Worm (Caenorhabditis elegans) whole organism, L4 larva: Measurements from ENCODE around the gene blos-2.
A peak's percentile ranks its signal among the peaks of the same experiment; 100 is the strongest.

ENCODE experiments used
- D1046.2 ChIP-seq: fragments of 200-800 bp; sonication (Bioruptor generic); IDR thresholded peaks from 2 replicates; pipeline ENCODE4 v1.3.6; 2022; ENCODE audit warnings: missing genetic modification characterization, missing compliant biosample characterization
- F10B5.3 ChIP-seq: sonication (generic microtip); optimal IDR thresholded peaks from 2 replicates; lab custom pipeline; 2016; ENCODE audit warnings: mild to moderate bottlenecking, missing genetic modification characterization, missing compliant biosample characterization
- F49E8.2 ChIP-seq: sonication (generic microtip); optimal IDR thresholded peaks from 2 replicates; lab custom pipeline; 2016; ENCODE audit warnings: missing compliant biosample characterization, mild to moderate bottlenecking, missing genetic modification characterization, borderline replicate concordance
- R02D3.7 ChIP-seq: fragments of 150-350 bp; sonication (generic microtip); optimal IDR thresholded peaks from 3 replicates; lab custom pipeline; 2014; ENCODE audit warnings: missing biosample characterization, missing genetic modification characterization
- Y48G9A.11 ChIP-seq: fragments of 200-800 bp; sonication (Bioruptor generic); IDR thresholded peaks from 2 replicates; pipeline ENCODE4 v1.3.6; 2022; ENCODE audit warnings: missing genetic modification reagents, missing genetic modification characterization, missing compliant biosample characterization
- ZK546.5 ChIP-seq, 2 experiments: sonication (generic microtip); optimal IDR thresholded peaks; 2 replicates each; lab custom pipeline; 2017; ENCODE audit warnings: missing biosample characterization in 2 of 2, missing genetic modification characterization in 2 of 2
- aha-1 ChIP-seq: fragments of 150-350 bp; peaks from one replicate; lab custom pipeline; 2014; ENCODE audit warnings: missing biosample characterization, missing genetic modification characterization
- ama-1 ChIP-seq: fragments of 150-350 bp; optimal IDR thresholded peaks from 2 replicates; lab custom pipeline; 2014; ENCODE audit warnings: inconsistent platforms, mixed read lengths
- arid-1 ChIP-seq: fragments of 200-800 bp; sonication (Bioruptor generic); conservative IDR thresholded peaks from 2 replicates; pipeline ENCODE4 v1.3.6; 2022; ENCODE audit warnings: missing genetic modification reagents, missing genetic modification characterization, missing compliant biosample characterization
- ceh-62 ChIP-seq: sonication (generic microtip); optimal IDR thresholded peaks from 2 replicates; lab custom pipeline; 2017; ENCODE audit warnings: missing biosample characterization, missing genetic modification characterization
- ces-1 ChIP-seq: fragments of 150-350 bp; sonication (generic microtip); optimal IDR thresholded peaks from 4 replicates; lab custom pipeline; 2014; ENCODE audit warnings: missing biosample characterization, missing genetic modification reagents, missing genetic modification characterization
- cey-2 ChIP-seq: sonication (generic microtip); optimal IDR thresholded peaks from 3 replicates; lab custom pipeline; 2017; ENCODE audit warnings: missing genetic modification characterization, mild to moderate bottlenecking, missing compliant biosample characterization, antibody characterized with exemption, borderline replicate concordance; ENCODE audit not compliant: insufficient read depth
- daf-8 ChIP-seq: fragments of 200-800 bp; sonication (Bioruptor generic); IDR thresholded peaks from 2 replicates; pipeline ENCODE4 v1.3.6; 2022; ENCODE audit warnings: missing genetic modification characterization, missing compliant biosample characterization
- dmd-9 ChIP-seq: fragments of 200-800 bp; sonication (Bioruptor generic); IDR thresholded peaks from 2 replicates; pipeline ENCODE4 v1.3.6; 2022; ENCODE audit warnings: missing genetic modification reagents, missing genetic modification characterization, missing compliant biosample characterization
- dpl-1 ChIP-seq: fragments of 150-350 bp; optimal IDR thresholded peaks from 2 replicates; lab custom pipeline; 2014; ENCODE audit warnings: missing biosample characterization, missing genetic modification reagents, missing genetic modification characterization
- dve-1 ChIP-seq: sonication (generic microtip); optimal IDR thresholded peaks from 2 replicates; lab custom pipeline; 2017; ENCODE audit warnings: antibody characterized with exemption, mild to moderate bottlenecking, missing genetic modification characterization, missing compliant biosample characterization; ENCODE audit not compliant: insufficient read depth
- fkh-10 ChIP-seq: fragments of 150-350 bp; optimal IDR thresholded peaks from 2 replicates; lab custom pipeline; 2014; ENCODE audit warnings: missing biosample characterization, missing genetic modification reagents, missing genetic modification characterization
- hlh-11 ChIP-seq: fragments of 200-800 bp; sonication (Bioruptor generic); optimal IDR thresholded peaks from 2 replicates; lab custom pipeline; 2018; ENCODE audit warnings: mild to moderate bottlenecking, missing genetic modification characterization, missing compliant biosample characterization
- hlh-30 ChIP-seq: sonication (generic microtip); optimal IDR thresholded peaks from 2 replicates; lab custom pipeline; 2017; ENCODE audit warnings: antibody characterized with exemption, mild to moderate bottlenecking, missing genetic modification characterization, missing compliant biosample characterization; ENCODE audit not compliant: insufficient read depth
- hmg-1.1 ChIP-seq: fragments of 200-800 bp; sonication (Bioruptor generic); IDR thresholded peaks from 2 replicates; pipeline ENCODE4 v1.3.6; 2022; ENCODE audit warnings: missing genetic modification reagents, missing genetic modification characterization, missing compliant biosample characterization
- lin-1 ChIP-seq: fragments of 200-800 bp; sonication (Bioruptor generic); IDR thresholded peaks from 2 replicates; pipeline ENCODE4 v1.3.6; 2022; ENCODE audit warnings: missing genetic modification reagents, missing genetic modification characterization, missing compliant biosample characterization
- lin-15B ChIP-seq: fragments of 150-350 bp; sonication (generic microtip); optimal IDR thresholded peaks from 3 replicates; lab custom pipeline; 2014; ENCODE audit warnings: missing biosample characterization, missing genetic modification characterization
- lin-38 ChIP-seq: fragments of 200-800 bp; sonication (Bioruptor generic); IDR thresholded peaks from 2 replicates; pipeline ENCODE4 v1.3.6; 2022; ENCODE audit warnings: missing genetic modification reagents, missing genetic modification characterization, missing compliant biosample characterization
- lin-39 ChIP-seq: fragments of 150-350 bp; optimal IDR thresholded peaks from 2 replicates; lab custom pipeline; 2014; ENCODE audit warnings: missing biosample characterization, missing genetic modification reagents, missing genetic modification characterization
- lir-3 ChIP-seq: sonication (generic microtip); optimal IDR thresholded peaks from 2 replicates; lab custom pipeline; 2016; ENCODE audit warnings: mild to moderate bottlenecking, missing genetic modification characterization, missing compliant biosample characterization
- madf-5 ChIP-seq, 2 experiments: fragments of 200-800 bp; sonication (Bioruptor generic); IDR thresholded peaks; 2 replicates each; pipeline ENCODE4 v1.3.6; 2022; ENCODE audit warnings: missing compliant biosample characterization in 2 of 2, missing genetic modification characterization in 2 of 2
- mdt-29 ChIP-seq: fragments of 200-800 bp; sonication (Bioruptor generic); IDR thresholded peaks from 2 replicates; pipeline ENCODE4 v1.3.6; 2022; ENCODE audit warnings: missing genetic modification reagents, missing genetic modification characterization, missing compliant biosample characterization
- mxl-2 ChIP-seq: fragments of 200-800 bp; sonication (Bioruptor generic); conservative IDR thresholded peaks from 2 replicates; pipeline ENCODE4 v1.3.6; 2022; ENCODE audit warnings: missing genetic modification reagents, missing genetic modification characterization, missing compliant biosample characterization
- nhr-10 ChIP-seq: fragments of 150-350 bp; optimal IDR thresholded peaks from 2 replicates; lab custom pipeline; 2014; ENCODE audit warnings: missing biosample characterization, missing genetic modification characterization
- nhr-102 ChIP-seq: sonication (generic microtip); optimal IDR thresholded peaks from 2 replicates; lab custom pipeline; 2016; ENCODE audit warnings: mild to moderate bottlenecking, missing genetic modification characterization, moderate library complexity, missing compliant biosample characterization
- nhr-11 ChIP-seq: fragments of 150-350 bp; optimal IDR thresholded peaks from 2 replicates; lab custom pipeline; 2014; ENCODE audit warnings: missing biosample characterization, missing genetic modification characterization
- nhr-237 ChIP-seq: sonication (generic microtip); optimal IDR thresholded peaks from 2 replicates; lab custom pipeline; 2017; ENCODE audit warnings: missing biosample characterization, missing genetic modification characterization
- nhr-25 ChIP-seq: sonication (generic microtip); optimal IDR thresholded peaks from 2 replicates; lab custom pipeline; 2017; ENCODE audit warnings: missing genetic modification characterization, mild to moderate bottlenecking, missing compliant biosample characterization, antibody characterized with exemption, moderate library complexity, borderline replicate concordance; ENCODE audit not compliant: insufficient read depth
- nhr-28 ChIP-seq: fragments of 150-350 bp; optimal IDR thresholded peaks from 2 replicates; lab custom pipeline; 2014; ENCODE audit warnings: missing biosample characterization, missing genetic modification characterization
- nhr-41 ChIP-seq: fragments of 200-800 bp; sonication (Bioruptor generic); IDR thresholded peaks from 2 replicates; pipeline ENCODE4 v1.3.6; 2022; ENCODE audit warnings: missing genetic modification reagents, missing genetic modification characterization, missing compliant biosample characterization
- nhr-42 ChIP-seq: fragments of 200-800 bp; sonication (Bioruptor generic); IDR thresholded peaks from 2 replicates; pipeline ENCODE4 v1.3.6; 2022; ENCODE audit warnings: missing genetic modification characterization, missing compliant biosample characterization
- nhr-48 ChIP-seq: sonication (generic microtip); optimal IDR thresholded peaks from 2 replicates; lab custom pipeline; 2016; ENCODE audit warnings: mild to moderate bottlenecking, missing genetic modification characterization, missing compliant biosample characterization
- nhr-76 ChIP-seq: fragments of 150-350 bp; optimal IDR thresholded peaks from 2 replicates; lab custom pipeline; 2014; ENCODE audit warnings: missing biosample characterization, missing genetic modification characterization
- nhr-77 ChIP-seq: fragments of 150-350 bp; optimal IDR thresholded peaks from 2 replicates; lab custom pipeline; 2014; ENCODE audit warnings: missing biosample characterization, missing genetic modification characterization
- pqm-1 ChIP-seq: sonication (generic microtip); optimal IDR thresholded peaks from 2 replicates; lab custom pipeline; 2017; ENCODE audit warnings: missing biosample characterization, missing genetic modification characterization
- sdz-12 ChIP-seq: fragments of 200-800 bp; sonication (Bioruptor generic); optimal IDR thresholded peaks from 2 replicates; lab custom pipeline; 2018; ENCODE audit warnings: mild to moderate bottlenecking, missing genetic modification characterization, missing compliant biosample characterization
- snpc-4 ChIP-seq: fragments of 150-350 bp; optimal IDR thresholded peaks from 2 replicates; lab custom pipeline; 2014; ENCODE audit warnings: missing biosample characterization, missing genetic modification characterization
- spr-3 ChIP-seq: fragments of 200-800 bp; sonication (Bioruptor generic); optimal IDR thresholded peaks from 2 replicates; lab custom pipeline; 2018; ENCODE audit warnings: mild to moderate bottlenecking, missing genetic modification characterization, missing compliant biosample characterization
- unc-62 ChIP-seq, 3 experiments: fragments of 150-350 bp in 1 of 3; sonication (generic microtip); optimal IDR thresholded peaks in 2 of 3; peaks in 1 of 3; 1 replicate in 1 of 3; 2 replicates in 2 of 3; lab custom pipeline; 2014 to 2017; ENCODE audit warnings: missing biosample characterization in 3 of 3, missing genetic modification characterization in 3 of 3, missing genetic modification reagents in 3 of 3, missing genotype in 1 of 3
- vab-7 ChIP-seq: fragments of 200-800 bp; sonication (Bioruptor generic); IDR thresholded peaks from 2 replicates; pipeline ENCODE4 v1.3.6; 2022; ENCODE audit warnings: missing genetic modification reagents, missing genetic modification characterization, missing compliant biosample characterization
- zag-1 ChIP-seq: fragments of 150-350 bp; optimal IDR thresholded peaks from 2 replicates; lab custom pipeline; 2014; ENCODE audit warnings: missing biosample characterization, missing genetic modification characterization
- zfp-2 ChIP-seq: sonication (generic microtip); optimal IDR thresholded peaks from 2 replicates; lab custom pipeline; 2016; ENCODE audit warnings: mild to moderate bottlenecking, missing genetic modification characterization, missing compliant biosample characterization
- zfp-3 ChIP-seq: fragments of 200-800 bp; sonication (Bioruptor generic); conservative IDR thresholded peaks from 2 replicates; pipeline ENCODE4 v1.3.6; 2022; ENCODE audit warnings: missing genetic modification reagents, missing genetic modification characterization, missing compliant biosample characterization
- zip-2 ChIP-seq: fragments of 150-350 bp; optimal IDR thresholded peaks from 2 replicates; lab custom pipeline; 2014; ENCODE audit warnings: missing biosample characterization, missing genetic modification characterization
- ztf-11 ChIP-seq: fragments of 150-350 bp; optimal IDR thresholded peaks from 2 replicates; lab custom pipeline; 2014; ENCODE audit warnings: missing biosample characterization, missing genetic modification characterization

Gene blos-2

DNA sequence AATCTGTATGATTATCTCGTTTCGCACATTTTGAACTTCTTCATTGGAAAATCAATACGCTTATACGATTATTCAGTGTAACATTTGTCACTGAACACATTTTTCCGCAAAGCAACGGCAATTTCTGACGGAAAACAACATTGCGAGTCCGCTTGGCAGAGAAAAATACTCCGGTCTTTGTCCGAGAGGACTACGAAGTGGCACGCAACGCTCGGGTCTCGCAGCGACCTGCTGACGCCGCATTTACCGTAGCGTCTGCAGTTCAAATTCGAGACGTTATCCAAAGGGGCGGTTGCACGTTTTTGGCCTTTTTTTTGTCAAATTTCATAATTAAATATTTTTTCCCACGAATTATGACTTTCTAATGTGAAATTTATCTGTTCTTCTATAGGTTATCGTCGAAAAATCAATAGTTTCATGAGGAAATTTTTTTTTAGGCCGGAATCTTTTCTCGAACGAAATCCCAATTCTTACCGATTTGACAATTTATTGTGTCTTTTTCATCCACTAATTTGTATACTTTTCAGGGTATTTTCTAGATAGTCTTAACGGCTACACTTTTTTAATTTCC lies 10.3 kb upstream of the blos-2 start, which contains the start of gene sqd-1 (continued):
- TF ChIP-seq nhr-11 (tag; lab: Kevin White, UChicago) (peak; percentile 95), cey-2 (tag; lab: Kevin White, UChicago) (no peak), mxl-2 (GFP tag; lab: Robert Waterston, UW) (no peak), nhr-42 (peak; percentile 94), madf-5 (GFP tag; IDR thresholded peaks at IDR 0.05; lab: Robert Waterston, UW) (0 out of 4 replicates have a peak, but pooled peaks of 1 of the 2 experiments have one; percentile 14), hlh-30 (tag; lab: Kevin White, UChicago) (peak; percentile 92), hmg-1.1 (GFP tag; lab: Robert Waterston, UW) (peak; percentile 96), nhr-48 (tag; lab: Kevin White, UChicago) (peak; percentile 87), aha-1 (peak; percentile 100), Y48G9A.11 (GFP tag; lab: Robert Waterston, UW) (peak; percentile 87), spr-3 (GFP tag; lab: Kevin White, UChicago) (peak; percentile 74), dmd-9 (GFP tag; lab: Robert Waterston, UW) (peak; percentile 95), lin-38 (GFP tag; lab: Robert Waterston, UW) (peak; percentile 92), fkh-10 (GFP tag; lab: Kevin White, UChicago) (peak; percentile 80), zfp-2 (tag; lab: Kevin White, UChicago) (peak; percentile 99), mdt-29 (GFP tag; lab: Robert Waterston, UW) (peak; percentile 93), lin-39 (tag; lab: Kevin White, UChicago) (no peak), R02D3.7 (peak; percentile 46), zag-1 (tag; lab: Kevin White, UChicago) (peak; percentile 0), ama-1 (lab: Kevin White, UChicago) (peak; percentile 82), unc-62 (GFP tag; optimal IDR thresholded peaks at IDR 0.05 in 1 of 2; lab: Kevin White, UChicago) (peak; percentile 39 to 96), unc-62 (tag; optimal IDR thresholded peaks at IDR 0.05; lab: Kevin White, UChicago) (no peak), lin-1 (peak; percentile 95), arid-1 (GFP tag; lab: Robert Waterston, UW) (peak; percentile 92), hlh-11 (tag; lab: Kevin White, UChicago) (peak; percentile 95), ceh-62 (tag; lab: Kevin White, UChicago) (no peak), ces-1 (GFP tag; lab: Kevin White, UChicago) (peak; percentile 52), nhr-237 (tag; lab: Kevin White, UChicago) (no peak), vab-7 (GFP tag; lab: Robert Waterston, UW) (peak; percentile 90), nhr-28 (tag; lab: Kevin White, UChicago) (peak; percentile 76), dve-1 (tag; lab: Kevin White, UChicago) (peak; percentile 99), nhr-10 (tag; lab: Kevin White, UChicago) (peak; percentile 25), nhr-25 (tag; lab: Kevin White, UChicago) (peak; percentile 84), nhr-102 (tag; lab: Kevin White, UChicago) (peak; percentile 94), nhr-77 (peak; percentile 81), pqm-1 (tag; lab: Kevin White, UChicago) (no peak), snpc-4 (tag; lab: Kevin White, UChicago) (peak; percentile 49), ztf-11 (tag; lab: Kevin White, UChicago) (peak; percentile 7), sdz-12 (peak; percentile 70), lin-15B (peak; percentile 56), lir-3 (tag; lab: Kevin White, UChicago) (no peak), zfp-3 (GFP tag; lab: Robert Waterston, UW) (peak; percentile 90), D1046.2 (GFP tag; lab: Robert Waterston, UW) (peak; percentile 68; the same call in 1 of the 2 replicates), nhr-76 (peak; percentile 31), dpl-1 (GFP tag; lab: Kevin White, UChicago) (peak; percentile 93), F49E8.2 (tag; lab: Kevin White, UChicago) (peak; percentile 87), zip-2 (tag; lab: Kevin White, UChicago) (peak; percentile 53), daf-8 (GFP tag; lab: Robert Waterston, UW) (no peak), nhr-41 (GFP tag; lab: Robert Waterston, UW) (peak; percentile 48; the same call in 1 of the 2 replicates), ZK546.5 (tag; optimal IDR thresholded peaks at IDR 0.05; lab: Kevin White, UChicago) (peak; percentile 100), F10B5.3 (tag; lab: Kevin White, UChicago) (peak; percentile 88)
